Fruit fly (Drosophila melanogaster): ENCODE measurements around the gene CG13950.

Gene CG13950

dm6 chr2L:847189-847987 lies 12.6 kb upstream of the CG13950 start (continued):
- no peak for TF ChIP-seq CG7271 (tag; optimal IDR thresholded peaks at IDR 0.05)
- TF ChIP-seq CHES-1-like (GFP tag; optimal IDR thresholded peaks at IDR 0.05): no peak
- TF ChIP-seq CG15269 (tag; optimal IDR thresholded peaks at IDR 0.05): peak; percentile 14
- no peak for TF ChIP-seq CG18599 (GFP tag; optimal IDR thresholded peaks at IDR 0.05)
- TF ChIP-seq Mad (GFP tag; optimal IDR thresholded peaks at IDR 0.05): no peak
- no peak for TF ChIP-seq Lim3 (GFP tag; IDR thresholded peaks at IDR 0.05)
- no peak for TF ChIP-seq scrt (GFP tag; optimal IDR thresholded peaks at IDR 0.05)
- no peak for TF ChIP-seq CG6689 (GFP tag; IDR thresholded peaks at IDR 0.05)
- no peak for TF ChIP-seq CG10209 (GFP tag; optimal IDR thresholded peaks at IDR 0.05)
- no peak for TF ChIP-seq CG13624 (GFP tag; optimal IDR thresholded peaks at IDR 0.05)
- no peak for TF ChIP-seq CG13296 (GFP tag; optimal IDR thresholded peaks at IDR 0.05)
- TF ChIP-seq CG1602 (GFP tag; optimal IDR thresholded peaks at IDR 0.05): no peak
- no peak for TF ChIP-seq Dfd (GFP tag; optimal IDR thresholded peaks at IDR 0.05)
- TF ChIP-seq so (GFP tag; IDR thresholded peaks at IDR 0.05): no peak
- no peak for TF ChIP-seq Vsx1 (GFP tag; optimal IDR thresholded peaks at IDR 0.05)
- no peak for TF ChIP-seq NC2β (GFP tag; optimal IDR thresholded peaks at IDR 0.05)
- no peak for TF ChIP-seq CG10366 (GFP tag; IDR thresholded peaks at IDR 0.05)
- no peak for TF ChIP-seq Usf (GFP tag; optimal IDR thresholded peaks at IDR 0.05)
- no peak for TF ChIP-seq trh (GFP tag; optimal IDR thresholded peaks at IDR 0.05)
- peak; percentile 4 for TF ChIP-seq CG13424 (tag; optimal IDR thresholded peaks at IDR 0.05)
- TF ChIP-seq gfzf (GFP tag; optimal IDR thresholded peaks at IDR 0.05): no peak
- TF ChIP-seq CG4854 (GFP tag; optimal IDR thresholded peaks at IDR 0.05): no peak
- TF ChIP-seq Lpt (GFP tag; optimal IDR thresholded peaks at IDR 0.05): no peak
- no peak for TF ChIP-seq B-H2 (GFP tag; optimal IDR thresholded peaks at IDR 0.05)
- TF ChIP-seq CG10431 (GFP tag; optimal IDR thresholded peaks at IDR 0.05): no peak
- no peak for TF ChIP-seq Xbp1 (GFP tag; optimal IDR thresholded peaks at IDR 0.05)
- no peak for TF ChIP-seq Fer1 (GFP tag; optimal IDR thresholded peaks at IDR 0.05)
- no peak for TF ChIP-seq ftz-f1 (GFP tag; optimal IDR thresholded peaks at IDR 0.05)
- no peak for TF ChIP-seq E2f1 (GFP tag; IDR thresholded peaks at IDR 0.05)
- no peak for TF ChIP-seq jigr1 (GFP tag; IDR thresholded peaks at IDR 0.05)
- no peak for TF ChIP-seq tgo (GFP tag; IDR thresholded peaks at IDR 0.05)
- no peak for TF ChIP-seq Spps (tag; optimal IDR thresholded peaks at IDR 0.05)
- TF ChIP-seq CG16779 (GFP tag; IDR thresholded peaks at IDR 0.05): no peak
- TF ChIP-seq CG17802 (tag; optimal IDR thresholded peaks at IDR 0.05): no peak
- no peak for TF ChIP-seq CG15073 (GFP tag; optimal IDR thresholded peaks at IDR 0.05)
- peak; percentile 7 for TF ChIP-seq Sox102F (GFP tag; optimal IDR thresholded peaks at IDR 0.05)
- TF ChIP-seq Ets97D (GFP tag; optimal IDR thresholded peaks at IDR 0.05): no peak
- TF ChIP-seq Ptx1 (GFP tag; IDR thresholded peaks at IDR 0.05): 0 out of 2 replicates have a peak, but pooled peaks have one; percentile 26
- no peak for TF ChIP-seq pzg (GFP tag; optimal IDR thresholded peaks at IDR 0.05)
- TF ChIP-seq Ada2b (GFP tag; IDR thresholded peaks at IDR 0.05): no peak
- TF ChIP-seq CG2875 (GFP tag; optimal IDR thresholded peaks at IDR 0.05): no peak
- no peak for TF ChIP-seq Ets65A (GFP tag)
- TF ChIP-seq wdn (GFP tag; IDR thresholded peaks at IDR 0.05): no peak
- TF ChIP-seq twi (tag; optimal IDR thresholded peaks at IDR 0.05): no peak
- peak in 1 of 2 experiments; percentile 13 for TF ChIP-seq dpn (GFP tag; optimal IDR thresholded peaks at IDR 0.05)
- TF ChIP-seq grn (GFP tag; optimal IDR thresholded peaks at IDR 0.05): no peak
- no peak for TF ChIP-seq vnd (GFP tag; IDR thresholded peaks at IDR 0.05; ENCODE audit: partially characterized antibody)
- no peak for TF ChIP-seq hb (GFP tag; IDR thresholded peaks at IDR 0.05; ENCODE audit: partially characterized antibody)
- TF ChIP-seq CG18619 (GFP tag; optimal IDR thresholded peaks at IDR 0.05): no peak
- no peak for TF ChIP-seq CG1603 (tag; optimal IDR thresholded peaks at IDR 0.05)

Measured in whole organism, embryonic.